Fruit fly (Drosophila melanogaster): ENCODE data around the gene kmr.

The kmr gene

dm6 chr3R:13785895-13786294 lies 70.9 kb downstream of the kmr start:
- TF ChIP-seq EcR (GFP tag; optimal IDR thresholded peaks at IDR 0.05) (no peak), usp (GFP tag; optimal IDR thresholded peaks at IDR 0.05) (no peak), pan (optimal IDR thresholded peaks at IDR 0.05) (no peak), Dll (optimal IDR thresholded peaks at IDR 0.05) (peak; percentile 38), psq (optimal IDR thresholded peaks at IDR 0.05) (no peak), CG8478 (optimal IDR thresholded peaks at IDR 0.05) (no peak)

- TF ChIP-seq psq (optimal IDR thresholded peaks at IDR 0.05) (no peak), Dll (optimal IDR thresholded peaks at IDR 0.05) (no peak), usp (GFP tag; optimal IDR thresholded peaks at IDR 0.05) (no peak), CG8478 (optimal IDR thresholded peaks at IDR 0.05) (no peak), pan (optimal IDR thresholded peaks at IDR 0.05) (no peak)
These were observed 73.2 kb downstream of the kmr start for dm6 chr3R:13788224-13788623.

- TF ChIP-seq EcR (GFP tag; optimal IDR thresholded peaks at IDR 0.05): no peak
- no peak for TF ChIP-seq psq (optimal IDR thresholded peaks at IDR 0.05)
- no peak for TF ChIP-seq usp (GFP tag; optimal IDR thresholded peaks at IDR 0.05)
- TF ChIP-seq pan (optimal IDR thresholded peaks at IDR 0.05): no peak
- no peak for TF ChIP-seq CG8478 (optimal IDR thresholded peaks at IDR 0.05)
- TF ChIP-seq Dll (optimal IDR thresholded peaks at IDR 0.05): no peak
These were observed 73.7 kb downstream of the kmr start for dm6 chr3R:13788672-13789071.

dm6 chr3R:13789617-13790277 lies 74.7 kb downstream of the kmr start:
- no peak for TF ChIP-seq CG8478 (optimal IDR thresholded peaks at IDR 0.05)
- TF ChIP-seq EcR (GFP tag; optimal IDR thresholded peaks at IDR 0.05): peak; percentile 88 to 98

- TF ChIP-seq pan (optimal IDR thresholded peaks at IDR 0.05) (no peak), EcR (GFP tag; optimal IDR thresholded peaks at IDR 0.05) (peak; percentile 50 to 56), usp (GFP tag; optimal IDR thresholded peaks at IDR 0.05) (no peak), Dll (optimal IDR thresholded peaks at IDR 0.05) (no peak), psq (optimal IDR thresholded peaks at IDR 0.05) (no peak), CG8478 (optimal IDR thresholded peaks at IDR 0.05) (no peak)
These were observed 75.8 kb downstream of the kmr start for dm6 chr3R:13790820-13791219.

- TF ChIP-seq pan (optimal IDR thresholded peaks at IDR 0.05): no peak
- peak in 1 of 2 experiments; percentile 60 for TF ChIP-seq EcR (GFP tag; optimal IDR thresholded peaks at IDR 0.05)
These were observed 78.3 kb downstream of the kmr start for dm6 chr3R:13793105-13793978.

dm6 chr3R:13793979-13794665 lies 79.1 kb downstream of the kmr start:
- TF ChIP-seq EcR (GFP tag; optimal IDR thresholded peaks at IDR 0.05) (no peak), Dll (optimal IDR thresholded peaks at IDR 0.05) (no peak)

- TF ChIP-seq psq (optimal IDR thresholded peaks at IDR 0.05) (no peak), EcR (GFP tag; optimal IDR thresholded peaks at IDR 0.05) (peak in 1 of 2 experiments; percentile 80), CG8478 (optimal IDR thresholded peaks at IDR 0.05) (peak; percentile 84), Dll (optimal IDR thresholded peaks at IDR 0.05) (peak; percentile 50), pan (optimal IDR thresholded peaks at IDR 0.05) (no peak)
These were observed 79.7 kb downstream of the kmr start for dm6 chr3R:13794666-13795055.

- no peak for TF ChIP-seq usp (GFP tag; optimal IDR thresholded peaks at IDR 0.05)
- no peak for TF ChIP-seq pan (optimal IDR thresholded peaks at IDR 0.05)
These were observed 81.1 kb downstream of the kmr start for dm6 chr3R:13796071-13796470.

- TF ChIP-seq CG8478 (optimal IDR thresholded peaks at IDR 0.05) (no peak), pan (optimal IDR thresholded peaks at IDR 0.05) (no peak), Dll (optimal IDR thresholded peaks at IDR 0.05) (peak; percentile 36), EcR (GFP tag; optimal IDR thresholded peaks at IDR 0.05) (peak; percentile 89 to 99)
These were observed 81.7 kb downstream of the kmr start for dm6 chr3R:13796607-13797246.

- TF ChIP-seq EcR (GFP tag; optimal IDR thresholded peaks at IDR 0.05) (no peak), CG8478 (optimal IDR thresholded peaks at IDR 0.05) (no peak), pan (optimal IDR thresholded peaks at IDR 0.05) (no peak), Dll (optimal IDR thresholded peaks at IDR 0.05) (no peak), usp (GFP tag; optimal IDR thresholded peaks at IDR 0.05) (no peak), psq (optimal IDR thresholded peaks at IDR 0.05) (no peak)
These were observed 82.3 kb downstream of the kmr start for dm6 chr3R:13797269-13797677.

dm6 chr3R:13797823-13798446 lies 82.9 kb downstream of the kmr start:
- TF ChIP-seq Dll (optimal IDR thresholded peaks at IDR 0.05): no peak
- no peak for TF ChIP-seq EcR (GFP tag; optimal IDR thresholded peaks at IDR 0.05)
- no peak for TF ChIP-seq pan (optimal IDR thresholded peaks at IDR 0.05)
- no peak for TF ChIP-seq usp (GFP tag; optimal IDR thresholded peaks at IDR 0.05)
- TF ChIP-seq CG8478 (optimal IDR thresholded peaks at IDR 0.05): no peak
- no peak for TF ChIP-seq psq (optimal IDR thresholded peaks at IDR 0.05)
